Worm (Caenorhabditis elegans) whole organism, L2 larva: ENCODE results near the gene sdhd-1.

Source experiments
- F13H6.1 ChIP-seq: sonication (generic microtip); optimal IDR thresholded peaks from 2 replicates; lab custom pipeline; 2016; ENCODE audit warnings: missing genetic modification characterization, missing compliant biosample characterization
- R02D3.7 ChIP-seq: fragments of 150-350 bp; optimal IDR thresholded peaks from 2 replicates; lab custom pipeline; 2014; ENCODE audit warnings: missing biosample characterization, missing genetic modification characterization
- ZK546.5 ChIP-seq: sonication (generic microtip); optimal IDR thresholded peaks from 2 replicates; lab custom pipeline; 2017; ENCODE audit warnings: missing biosample characterization, missing genetic modification characterization
- alr-1 ChIP-seq: fragments of 150-350 bp; optimal IDR thresholded peaks from 2 replicates; lab custom pipeline; 2014; ENCODE audit warnings: missing biosample characterization, missing genetic modification characterization
- aly-2 ChIP-seq: fragments of 150-350 bp; optimal IDR thresholded peaks from 2 replicates; lab custom pipeline; 2014; ENCODE audit warnings: missing biosample characterization, missing genetic modification characterization
- ama-1 ChIP-seq: fragments of 150-350 bp; optimal IDR thresholded peaks from 2 replicates; lab custom pipeline; 2018; ENCODE audit warnings: inconsistent platforms
- blmp-1 ChIP-seq: sonication (generic microtip); optimal IDR thresholded peaks from 2 replicates; lab custom pipeline; 2017; ENCODE audit warnings: missing genetic modification characterization, mild to moderate bottlenecking, missing compliant biosample characterization, antibody characterized with exemption, moderate library complexity; ENCODE audit not compliant: insufficient read depth
- ceh-16 ChIP-seq: fragments of 150-350 bp; optimal IDR thresholded peaks from 2 replicates; lab custom pipeline; 2014; ENCODE audit warnings: missing biosample characterization, missing genetic modification characterization
- dmd-4 ChIP-seq: sonication (generic microtip); optimal IDR thresholded peaks from 2 replicates; lab custom pipeline; 2017; ENCODE audit warnings: missing biosample characterization, missing genetic modification characterization
- elt-1 ChIP-seq: fragments of 150-350 bp; optimal IDR thresholded peaks from 2 replicates; lab custom pipeline; 2014; ENCODE audit warnings: missing biosample characterization, missing genetic modification characterization
- elt-3 ChIP-seq: sonication (generic microtip); optimal IDR thresholded peaks from 2 replicates; lab custom pipeline; 2017; ENCODE audit warnings: missing biosample characterization, missing genetic modification characterization
- fos-1 ChIP-seq: fragments of 150-350 bp; optimal IDR thresholded peaks from 2 replicates; lab custom pipeline; 2014; ENCODE audit warnings: missing biosample characterization, missing genetic modification characterization
- lin-11 ChIP-seq: fragments of 150-350 bp; sonication (generic microtip); optimal IDR thresholded peaks from 2 replicates; lab custom pipeline; 2014; ENCODE audit warnings: missing biosample characterization, missing genetic modification characterization, inconsistent platforms, mixed read lengths
- lin-13 ChIP-seq: fragments of 150-350 bp; optimal IDR thresholded peaks from 2 replicates; lab custom pipeline; 2014; ENCODE audit warnings: missing biosample characterization, missing genetic modification reagents, missing genetic modification characterization
- lin-39 ChIP-seq: fragments of 150-350 bp; optimal IDR thresholded peaks from 2 replicates; lab custom pipeline; 2014; ENCODE audit warnings: missing biosample characterization, missing genetic modification reagents, missing genetic modification characterization
- lsy-2 ChIP-seq, 2 experiments: fragments of 150-350 bp in 1 of 2; sonication (generic microtip) in 1 of 2; optimal IDR thresholded peaks; 2 replicates each; lab custom pipeline; 2014 to 2017; ENCODE audit warnings: missing biosample characterization in 2 of 2, missing genetic modification characterization in 2 of 2
- mab-5 ChIP-seq: fragments of 150-350 bp; optimal IDR thresholded peaks from 2 replicates; lab custom pipeline; 2014; ENCODE audit warnings: missing biosample characterization, missing genetic modification characterization
- mbf-1 ChIP-seq: sonication (generic microtip); optimal IDR thresholded peaks from 2 replicates; lab custom pipeline; 2017; ENCODE audit warnings: missing biosample characterization, missing genetic modification characterization
- mdl-1 ChIP-seq, 2 experiments: fragments of 150-350 bp in 1 of 2; sonication (generic microtip) in 1 of 2; optimal IDR thresholded peaks; 2 replicates each; lab custom pipeline; 2017; ENCODE audit warnings: missing biosample characterization in 2 of 2, missing genetic modification characterization in 2 of 2
- nhr-10 ChIP-seq: sonication (generic microtip); optimal IDR thresholded peaks from 2 replicates; lab custom pipeline; 2017; ENCODE audit warnings: missing biosample characterization, missing genetic modification characterization
- nhr-11 ChIP-seq: fragments of 150-350 bp; optimal IDR thresholded peaks from 2 replicates; lab custom pipeline; 2014; ENCODE audit warnings: missing biosample characterization, missing genetic modification characterization
- nhr-21 ChIP-seq: fragments of 150-350 bp; optimal IDR thresholded peaks from 2 replicates; lab custom pipeline; 2014; ENCODE audit warnings: missing biosample characterization, missing genetic modification characterization
- nhr-23 ChIP-seq: fragments of 150-350 bp; optimal IDR thresholded peaks from 2 replicates; lab custom pipeline; 2014; ENCODE audit warnings: missing biosample characterization, missing genetic modification reagents, missing genetic modification characterization
- nhr-237 ChIP-seq: fragments of 150-350 bp; optimal IDR thresholded peaks from 2 replicates; lab custom pipeline; 2014; ENCODE audit warnings: missing biosample characterization, missing genetic modification characterization
- nhr-77 ChIP-seq: fragments of 150-350 bp; optimal IDR thresholded peaks from 2 replicates; lab custom pipeline; 2014; ENCODE audit warnings: missing biosample characterization, missing genetic modification characterization
- peb-1 ChIP-seq: fragments of 150-350 bp; optimal IDR thresholded peaks from 2 replicates; lab custom pipeline; 2014; ENCODE audit warnings: missing biosample characterization, missing genetic modification characterization
- sem-4 ChIP-seq: fragments of 150-350 bp; optimal IDR thresholded peaks from 2 replicates; lab custom pipeline; 2014; ENCODE audit warnings: missing biosample characterization, missing genetic modification reagents, missing genetic modification characterization
- sma-3 ChIP-seq: sonication (generic microtip); optimal IDR thresholded peaks from 2 replicates; lab custom pipeline; 2016; ENCODE audit warnings: missing genetic modification reagents, missing genetic modification characterization, missing compliant biosample characterization
- sma-9 ChIP-seq, 2 experiments: fragments of 150-350 bp in 1 of 2; sonication (generic microtip) in 1 of 2; optimal IDR thresholded peaks; 2 replicates each; lab custom pipeline; 2014 to 2016; ENCODE audit warnings: missing genetic modification characterization in 2 of 2, mild to moderate bottlenecking in 1 of 2, missing biosample characterization in 1 of 2, missing compliant biosample characterization in 1 of 2, missing genetic modification reagents in 1 of 2, moderate library complexity in 1 of 2
- snpc-4 ChIP-seq: fragments of 150-350 bp; optimal IDR thresholded peaks from 2 replicates; lab custom pipeline; 2014; ENCODE audit warnings: missing biosample characterization, missing genetic modification characterization
- unc-62 ChIP-seq: fragments of 150-350 bp; optimal IDR thresholded peaks from 2 replicates; lab custom pipeline; 2014; ENCODE audit warnings: missing biosample characterization, missing genetic modification reagents, missing genetic modification characterization
- zag-1 ChIP-seq: fragments of 150-350 bp; optimal IDR thresholded peaks from 2 replicates; lab custom pipeline; 2014; ENCODE audit warnings: missing biosample characterization, missing genetic modification characterization
- ztf-1 ChIP-seq: fragments of 200-800 bp; sonication (Bioruptor generic); conservative IDR thresholded peaks from 2 replicates; pipeline ENCODE4 v1.3.6; 2022; ENCODE audit warnings: missing genetic modification characterization, missing compliant biosample characterization
- ztf-11 ChIP-seq: sonication (generic microtip); optimal IDR thresholded peaks from 2 replicates; lab custom pipeline; 2017; ENCODE audit warnings: missing biosample characterization, missing genetic modification characterization
- ztf-4 ChIP-seq: fragments of 150-350 bp; optimal IDR thresholded peaks from 2 replicates; lab custom pipeline; 2014; ENCODE audit warnings: missing biosample characterization, missing genetic modification characterization

Gene sdhd-1

DNA sequence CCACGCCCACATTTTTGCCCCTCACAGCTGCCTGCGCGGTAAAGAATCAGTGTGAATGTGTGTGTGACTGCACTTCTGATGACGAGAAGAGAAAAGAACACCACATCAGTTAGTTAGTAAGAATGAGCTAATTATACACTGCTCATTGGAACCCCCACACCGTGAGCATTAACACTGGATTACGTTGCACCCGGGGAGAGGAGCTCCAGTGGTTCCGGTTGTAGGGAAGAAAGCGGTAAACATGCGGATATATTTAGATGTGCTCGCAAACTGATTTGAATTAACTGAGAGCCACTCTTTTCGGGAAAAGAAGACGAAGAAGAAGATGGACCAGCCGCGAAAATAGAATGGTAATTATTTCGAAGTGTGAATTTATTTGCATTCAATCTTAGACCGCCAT is 37.1 kb upstream of the sdhd-1 start:
- TF ChIP-seq lin-39 (tag; lab: Kevin White, UChicago) (no peak), ama-1 (no peak), fos-1 (no peak), lsy-2 (tag; optimal IDR thresholded peaks at IDR 0.05; lab: Kevin White, UChicago) (no peak), nhr-77 (no peak), sma-3 (GFP tag; lab: Kevin White, UChicago) (no peak), ztf-11 (no peak), lin-13 (GFP tag; lab: Kevin White, UChicago) (no peak), mab-5 (no peak)

DNA sequence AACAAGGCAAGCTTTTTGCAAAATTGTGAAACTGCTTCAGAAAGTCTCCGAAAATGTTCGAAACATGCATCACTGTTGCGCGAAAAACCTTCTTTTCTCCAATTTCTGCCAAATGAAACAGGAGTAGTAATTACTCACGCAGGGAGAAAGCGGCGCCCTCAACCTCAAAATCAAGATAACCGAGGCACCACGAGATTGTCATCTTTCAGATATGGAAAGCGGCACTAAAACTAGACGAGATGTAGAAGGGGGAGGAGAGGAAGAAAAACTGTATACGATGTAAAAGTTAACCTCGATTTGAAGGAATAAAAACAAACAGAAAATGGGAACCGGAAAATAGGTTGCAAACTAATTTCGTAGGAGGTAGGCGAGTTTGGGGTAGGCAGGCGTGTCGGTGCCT is 26.8 kb upstream of the sdhd-1 start:
- TF ChIP-seq nhr-237 (tag; lab: Kevin White, UChicago), result no peak
- no peak for TF ChIP-seq sma-3 (GFP tag; lab: Kevin White, UChicago)
- TF ChIP-seq lin-39 (tag; lab: Kevin White, UChicago), result no peak
- TF ChIP-seq F13H6.1 (tag; lab: Kevin White, UChicago), result no peak
- no peak for TF ChIP-seq sma-9 (GFP tag; optimal IDR thresholded peaks at IDR 0.05; lab: Kevin White, UChicago)
- TF ChIP-seq sma-9 (tag; optimal IDR thresholded peaks at IDR 0.05; lab: Kevin White, UChicago), result no peak
- TF ChIP-seq nhr-23 (tag; lab: Kevin White, UChicago), result peak; percentile 81
- no peak for TF ChIP-seq dmd-4 (tag; lab: Kevin White, UChicago)
- TF ChIP-seq ceh-16 (tag; lab: Kevin White, UChicago), result peak; percentile 81
- TF ChIP-seq nhr-21 (tag; lab: Kevin White, UChicago), result no peak
- no peak for TF ChIP-seq mbf-1 (tag; lab: Kevin White, UChicago)
- TF ChIP-seq ama-1, result no peak
- no peak for TF ChIP-seq ZK546.5 (tag; lab: Kevin White, UChicago)
- no peak for TF ChIP-seq nhr-10 (tag; lab: Kevin White, UChicago)
- no peak for TF ChIP-seq sem-4 (tag; lab: Kevin White, UChicago)
- no peak for TF ChIP-seq aly-2 (tag; lab: Kevin White, UChicago)
- no peak for TF ChIP-seq snpc-4 (tag; lab: Kevin White, UChicago)
- no peak for TF ChIP-seq alr-1
- no peak for TF ChIP-seq R02D3.7
- no peak for TF ChIP-seq fos-1
- TF ChIP-seq unc-62 (GFP tag; lab: Kevin White, UChicago), result no peak
- TF ChIP-seq blmp-1 (tag; lab: Kevin White, UChicago), result peak; percentile 8
- no peak for TF ChIP-seq peb-1 (tag; lab: Kevin White, UChicago)
- peak; percentile 79 for TF ChIP-seq elt-1 (tag; lab: Kevin White, UChicago)

DNA sequence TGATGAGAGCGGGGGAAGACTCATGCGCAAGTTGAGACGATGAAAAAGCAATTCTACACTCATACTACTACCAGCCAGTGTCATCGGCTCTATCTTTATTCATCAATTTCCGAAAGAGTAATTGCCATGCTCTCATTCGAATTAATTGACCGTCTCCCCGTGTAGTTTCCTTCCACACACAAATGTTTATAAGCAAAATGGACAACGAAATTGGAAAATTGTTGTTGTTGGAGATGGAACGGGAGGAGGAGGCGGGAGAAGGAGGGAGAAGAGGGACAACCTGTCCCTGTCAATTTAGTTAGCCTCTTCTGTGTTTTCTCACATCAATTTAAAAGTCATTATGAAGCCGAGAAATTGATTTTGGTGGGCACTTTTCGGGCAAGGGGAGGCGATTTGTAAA is 22.9 kb upstream of the sdhd-1 start:
- no peak for TF ChIP-seq lsy-2 (tag; optimal IDR thresholded peaks at IDR 0.05; lab: Kevin White, UChicago)
- no peak for TF ChIP-seq nhr-77
- no peak for TF ChIP-seq lin-11
- no peak for TF ChIP-seq sma-3 (GFP tag; lab: Kevin White, UChicago)
- TF ChIP-seq mdl-1 (tag; optimal IDR thresholded peaks at IDR 0.05; lab: Kevin White, UChicago), result no peak
- TF ChIP-seq zag-1, result no peak
- TF ChIP-seq nhr-11 (tag; lab: Kevin White, UChicago), result no peak
- no peak for TF ChIP-seq elt-3 (tag; lab: Kevin White, UChicago)
- no peak for TF ChIP-seq ztf-1 (GFP tag; lab: Robert Waterston, UW)
- no peak for TF ChIP-seq lin-13 (GFP tag; lab: Kevin White, UChicago)

DNA sequence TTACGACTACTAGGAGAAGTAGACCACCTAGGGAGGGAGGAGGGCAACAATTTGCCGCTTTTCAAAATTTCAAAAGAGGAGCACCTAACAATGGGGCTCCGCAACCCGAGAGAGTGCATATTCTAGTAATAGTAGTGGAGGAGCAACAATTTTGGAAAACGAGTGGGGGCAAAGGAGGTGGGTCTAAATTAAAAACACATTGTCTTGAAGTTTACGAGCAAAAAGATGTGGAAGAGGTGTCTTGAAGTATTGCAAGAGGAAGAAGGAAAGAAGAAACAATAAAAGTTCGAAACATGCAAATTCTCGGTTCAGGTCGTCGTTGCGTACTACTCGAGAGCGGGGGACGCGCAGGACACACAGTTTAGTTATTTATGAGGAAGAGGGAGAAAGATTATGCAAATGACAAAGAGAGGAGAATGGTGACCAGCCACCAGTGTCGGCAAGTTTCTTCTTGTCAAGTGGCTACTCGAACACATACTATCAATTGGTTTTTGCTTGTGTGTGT is 14.5 kb upstream of the sdhd-1 start:
- TF ChIP-seq mdl-1 (tag; optimal IDR thresholded peaks at IDR 0.05; lab: Kevin White, UChicago) (no peak), ceh-16 (tag; lab: Kevin White, UChicago) (no peak), ztf-4 (tag; lab: Kevin White, UChicago) (no peak)
- TF ChIP-seq, all 48 proteins: peak for 0

DNA sequence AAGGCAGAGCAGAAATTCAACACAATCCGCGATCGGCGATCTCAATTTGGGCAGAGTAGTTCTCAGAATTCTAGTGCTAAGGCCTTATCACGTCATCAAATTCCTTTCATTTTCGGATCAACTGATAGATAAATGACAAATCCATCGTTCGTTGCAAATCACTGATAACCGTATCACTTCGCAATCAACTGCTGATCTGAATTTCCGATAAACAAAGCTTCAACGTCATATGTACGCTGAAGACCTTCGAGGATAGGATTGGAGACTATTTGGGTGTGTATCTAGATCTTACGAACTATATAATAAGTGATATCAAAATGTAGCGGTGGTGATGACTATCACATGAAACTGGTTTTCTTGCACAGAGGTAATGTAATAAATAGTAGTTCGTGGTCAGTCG is 7.5 kb upstream of the sdhd-1 start:
- no peak for TF ChIP-seq ama-1
- TF ChIP-seq sma-3 (GFP tag; lab: Kevin White, UChicago), result peak; percentile 7
